4 fruit fly cellular contexts compared by ENCODE assay signal in the genomic region with DNA sequence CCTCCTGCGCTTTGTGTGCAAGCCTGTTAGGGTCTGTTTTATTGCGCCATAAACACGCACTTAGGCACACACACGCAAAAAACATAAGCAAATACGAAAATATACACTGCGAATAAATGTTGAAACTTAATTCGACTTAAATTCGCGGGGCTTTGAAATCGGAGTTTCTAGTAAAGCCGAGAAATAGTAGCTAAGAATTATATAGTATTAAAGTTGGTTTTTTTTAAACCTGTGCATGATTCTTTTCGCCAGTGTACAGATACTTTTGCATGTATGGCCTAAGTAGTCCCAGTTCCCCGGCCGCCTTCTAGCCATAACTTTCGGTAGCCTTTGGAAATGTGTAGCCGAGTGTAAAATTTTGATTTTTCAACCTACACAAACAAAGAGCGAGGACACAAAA.
TF ChIP-seq lines count a peak whose summit lies in the region.

No protein-coding gene starts in this region.

- TF ChIP-seq CTCF in whole organism, embryonic (GFP tag; optimal IDR thresholded peaks at IDR 0.05; lab: Kevin White, UChicago), result no peak

TF ChIP-seq in whole organism, embryonic, 481 proteins besides CTCF, POLR2A, EP300 and RAD21 (continues in another document):
- TF ChIP-seq dmrt99B (tag; optimal IDR thresholded peaks at IDR 0.05; lab: Kevin White, UChicago) (peak; percentile 10), H2.0 (GFP tag; IDR thresholded peaks at IDR 0.05; lab: Robert Waterston, UW) (no peak), Ets65A (GFP tag; lab: Kevin White, UChicago) (peak; percentile 90), lab (GFP tag; optimal IDR thresholded peaks at IDR 0.05; lab: Kevin White, UChicago) (peak; percentile 56), CG8478 (optimal IDR thresholded peaks at IDR 0.05; lab: Kevin White, UChicago) (no peak), Atf6 (GFP tag; IDR thresholded peaks at IDR 0.05; lab: Robert Waterston, UW) (no peak), CG1603 (tag; optimal IDR thresholded peaks at IDR 0.05; lab: Kevin White, UChicago) (peak; percentile 26), CG17328 (GFP tag; IDR thresholded peaks at IDR 0.05; lab: Robert Waterston, UW) (0 out of 2 replicates have a peak, but pooled peaks have one; percentile 18), CG4360 (GFP tag; IDR thresholded peaks at IDR 0.05; lab: Robert Waterston, UW) (no peak), phol (tag; optimal IDR thresholded peaks at IDR 0.05; lab: Kevin White, UChicago) (no peak), CG8765 (GFP tag; IDR thresholded peaks at IDR 0.05; lab: Robert Waterston, UW) (no peak), grau (tag; optimal IDR thresholded peaks at IDR 0.05; lab: Kevin White, UChicago) (peak; percentile 14), fd96Cb (tag; optimal IDR thresholded peaks at IDR 0.05; lab: Kevin White, UChicago) (peak; percentile 18), yki (optimal IDR thresholded peaks at IDR 0.05; lab: Kevin White, UChicago) (no peak), pros (GFP tag; optimal IDR thresholded peaks at IDR 0.05; lab: Kevin White, UChicago) (no peak), CG12391 (tag; optimal IDR thresholded peaks at IDR 0.05; lab: Kevin White, UChicago) (peak; percentile 3), sr (GFP tag; IDR thresholded peaks at IDR 0.05; lab: Robert Waterston, UW) (no peak), lbe (GFP tag; optimal IDR thresholded peaks at IDR 0.05; lab: Kevin White, UChicago) (no peak), CG2120 (GFP tag; optimal IDR thresholded peaks at IDR 0.05; lab: Kevin White, UChicago) (peak; percentile 56), CG9215 (GFP tag; IDR thresholded peaks at IDR 0.05; lab: Robert Waterston, UW) (no peak), Hr51 (GFP tag; optimal IDR thresholded peaks at IDR 0.05; lab: Kevin White, UChicago) (peak in 1 of 2 experiments; percentile 1), CG3281 (GFP tag; optimal IDR thresholded peaks at IDR 0.05; lab: Kevin White, UChicago) (peak; percentile 18)

TF ChIP-seq in whole organism, prepupa, 60 proteins besides CTCF, POLR2A, EP300 and RAD21:
- TF ChIP-seq svp (GFP tag; lab: Kevin White, UChicago) (no peak), Eip78C (GFP tag; lab: Kevin White, UChicago) (peak; percentile 40), CG11902 (GFP tag; optimal IDR thresholded peaks at IDR 0.05; lab: Kevin White, UChicago) (no peak), OdsH (GFP tag; optimal IDR thresholded peaks at IDR 0.05; lab: Kevin White, UChicago) (no peak), cyc (GFP tag; optimal IDR thresholded peaks at IDR 0.05; lab: Kevin White, UChicago) (no peak), Blimp-1 (GFP tag; optimal IDR thresholded peaks at IDR 0.05; lab: Kevin White, UChicago) (no peak), esn (GFP tag; optimal IDR thresholded peaks at IDR 0.05; lab: Kevin White, UChicago) (no peak), Hr39 (GFP tag; optimal IDR thresholded peaks at IDR 0.05; lab: Kevin White, UChicago) (peak; percentile 2), eg (GFP tag; IDR thresholded peaks at IDR 0.05; lab: Robert Waterston, UW) (no peak)

TF ChIP-seq in whole organism, pupa, 21 proteins besides CTCF, POLR2A, EP300 and RAD21:
- TF ChIP-seq CG8159 (tag; optimal IDR thresholded peaks at IDR 0.05; lab: Kevin White, UChicago) (peak; percentile 12), CG17806 (tag; optimal IDR thresholded peaks at IDR 0.05; lab: Kevin White, UChicago) (peak; percentile 7), CG14655 (GFP tag; optimal IDR thresholded peaks at IDR 0.05; lab: Kevin White, UChicago) (no peak)

TF ChIP-seq in whole organism, wandering third instar larva, 38 proteins besides CTCF, POLR2A, EP300 and RAD21:
- TF ChIP-seq pan (optimal IDR thresholded peaks at IDR 0.05; lab: Kevin White, UChicago) (no peak), usp (GFP tag; optimal IDR thresholded peaks at IDR 0.05; lab: Kevin White, UChicago) (no peak), Rel (GFP tag; optimal IDR thresholded peaks at IDR 0.05; lab: Kevin White, UChicago) (no peak), Rel (tag; optimal IDR thresholded peaks at IDR 0.05; lab: Kevin White, UChicago) (no peak), rgr (GFP tag; optimal IDR thresholded peaks at IDR 0.05; lab: Kevin White, UChicago) (no peak), GATAd (GFP tag; optimal IDR thresholded peaks at IDR 0.05; lab: Kevin White, UChicago) (no peak), Hnf4 (GFP tag; optimal IDR thresholded peaks at IDR 0.05; lab: Kevin White, UChicago) (no peak), HLH106 (tag; optimal IDR thresholded peaks at IDR 0.05; lab: Kevin White, UChicago) (peak; percentile 2), Hr78 (GFP tag; optimal IDR thresholded peaks at IDR 0.05; lab: Kevin White, UChicago) (no peak), Dif (GFP tag; optimal IDR thresholded peaks at IDR 0.05; lab: Kevin White, UChicago; ENCODE audit: partially characterized antibody) (no peak), woc (GFP tag; optimal IDR thresholded peaks at IDR 0.05; lab: Kevin White, UChicago) (no peak), h (GFP tag; optimal IDR thresholded peaks at IDR 0.05; lab: Kevin White, UChicago) (peak; percentile 5), dl (GFP tag; optimal IDR thresholded peaks at IDR 0.05; lab: Kevin White, UChicago; ENCODE audit: insufficient read depth in 1 of 2, partially characterized antibody in 2 of 2) (no peak), sage (GFP tag; optimal IDR thresholded peaks at IDR 0.05; lab: Kevin White, UChicago) (no peak), Sp1 (GFP tag; optimal IDR thresholded peaks at IDR 0.05; lab: Kevin White, UChicago) (no peak), dmrt93B (GFP tag; optimal IDR thresholded peaks at IDR 0.05; lab: Kevin White, UChicago) (no peak), ey (GFP tag; optimal IDR thresholded peaks at IDR 0.05; lab: Kevin White, UChicago) (no peak), br (GFP tag; optimal IDR thresholded peaks at IDR 0.05; lab: Kevin White, UChicago) (no peak), OdsH (GFP tag; optimal IDR thresholded peaks at IDR 0.05; lab: Kevin White, UChicago) (no peak), psq (GFP tag; optimal IDR thresholded peaks at IDR 0.05; lab: Kevin White, UChicago) (no peak), Dfd (GFP tag; optimal IDR thresholded peaks at IDR 0.05; lab: Kevin White, UChicago) (no peak), Hr83 (GFP tag; optimal IDR thresholded peaks at IDR 0.05; lab: Kevin White, UChicago; ENCODE audit: poor library complexity, severe bottlenecking) (no peak), fru (GFP tag; optimal IDR thresholded peaks at IDR 0.05; lab: Kevin White, UChicago) (peak; percentile 7), sv (GFP tag; optimal IDR thresholded peaks at IDR 0.05; lab: Kevin White, UChicago) (no peak), brk (GFP tag; optimal IDR thresholded peaks at IDR 0.05; lab: Kevin White, UChicago) (no peak), CG32264 (GFP tag; optimal IDR thresholded peaks at IDR 0.05; lab: Kevin White, UChicago) (no peak), foxo (GFP tag; optimal IDR thresholded peaks at IDR 0.05; lab: Kevin White, UChicago) (peak in 1 of 2 experiments; percentile 1), jim (GFP tag; optimal IDR thresholded peaks at IDR 0.05; lab: Kevin White, UChicago) (no peak), CrebA (GFP tag; optimal IDR thresholded peaks at IDR 0.05; lab: Kevin White, UChicago; ENCODE audit: borderline replicate concordance) (no peak), N (GFP tag; optimal IDR thresholded peaks at IDR 0.05; lab: Kevin White, UChicago) (no peak)
TF ChIP-seq in whole organism, wandering third instar larva: peak in this region for 4.
